Worm (Caenorhabditis elegans) whole organism, early embryonic: ENCODE data around the gene F58B4.2.

Experiments
- B0310.2 ChIP-seq: sonication (generic microtip); optimal IDR thresholded peaks from 2 replicates; lab custom pipeline; 2016; ENCODE audit warnings: mild to moderate bottlenecking, missing genetic modification characterization, missing compliant biosample characterization
- F13C5.2 ChIP-seq: sonication (generic microtip); optimal IDR thresholded peaks from 2 replicates; lab custom pipeline; 2017; ENCODE audit warnings: mild to moderate bottlenecking, missing genetic modification characterization, inconsistent platforms, missing compliant biosample characterization
- aly-1 ChIP-seq: sonication (generic microtip); optimal IDR thresholded peaks from 2 replicates; lab custom pipeline; 2016; ENCODE audit warnings: missing genetic modification characterization, missing compliant biosample characterization
- ama-1 ChIP-seq: fragments of 150-350 bp; optimal IDR thresholded peaks from 2 replicates; lab custom pipeline; 2014
- ceh-13 ChIP-seq: fragments of 200-800 bp; sonication (Bioruptor generic); optimal IDR thresholded peaks from 2 replicates; lab custom pipeline; 2018; ENCODE audit warnings: mild to moderate bottlenecking, missing genetic modification characterization, missing compliant biosample characterization
- ceh-36 ChIP-seq: sonication (generic microtip); optimal IDR thresholded peaks from 2 replicates; lab custom pipeline; 2016; ENCODE audit warnings: missing genetic modification characterization, inconsistent platforms, missing compliant biosample characterization
- ets-7 ChIP-seq: sonication (generic microtip); optimal IDR thresholded peaks from 2 replicates; lab custom pipeline; 2016; ENCODE audit warnings: missing genotype, missing genetic modification characterization, missing compliant biosample characterization
- flt-1 ChIP-seq: fragments of 200-800 bp; sonication (Bioruptor generic); IDR thresholded peaks from 2 replicates; pipeline ENCODE4 v1.3.6; 2022; ENCODE audit warnings: missing genetic modification characterization, missing compliant biosample characterization
- hmbx-1 ChIP-seq: sonication (generic microtip); optimal IDR thresholded peaks from 2 replicates; lab custom pipeline; 2016; ENCODE audit warnings: mild to moderate bottlenecking, missing genetic modification characterization, missing compliant biosample characterization
- hmg-4 ChIP-seq: fragments of 200-800 bp; sonication (Bioruptor generic); optimal IDR thresholded peaks from 2 replicates; lab custom pipeline; 2018; ENCODE audit warnings: mild to moderate bottlenecking, missing genetic modification characterization, missing compliant biosample characterization
- hnd-1 ChIP-seq: sonication (generic microtip); optimal IDR thresholded peaks from 2 replicates; lab custom pipeline; 2016; ENCODE audit warnings: missing genetic modification characterization, missing compliant biosample characterization
- pes-1 ChIP-seq: fragments of 200-800 bp; sonication (Bioruptor generic); IDR thresholded peaks from 2 replicates; pipeline ENCODE4 v1.3.6; 2022; ENCODE audit warnings: missing genetic modification reagents, missing genetic modification characterization, missing compliant biosample characterization
- scrt-1 ChIP-seq: fragments of 200-800 bp; sonication (Bioruptor generic); IDR thresholded peaks from 2 replicates; pipeline ENCODE4 v1.3.6; 2022; ENCODE audit warnings: missing genetic modification characterization, missing compliant biosample characterization
- sea-1 ChIP-seq: fragments of 200-800 bp; sonication (Bioruptor generic); conservative IDR thresholded peaks from 2 replicates; pipeline ENCODE4 v1.3.6; 2022; ENCODE audit warnings: missing genetic modification characterization, missing compliant biosample characterization
- tbx-11 ChIP-seq: fragments of 200-800 bp; sonication (Bioruptor generic); IDR thresholded peaks from 2 replicates; pipeline ENCODE4 v1.3.6; 2022; ENCODE audit warnings: missing genetic modification characterization, missing compliant biosample characterization
- tbx-37 ChIP-seq: fragments of 200-800 bp; sonication (Bioruptor generic); conservative IDR thresholded peaks from 2 replicates; pipeline ENCODE4 v1.3.6; 2022; ENCODE audit warnings: missing genetic modification reagents, missing genetic modification characterization, missing compliant biosample characterization
- tra-4 ChIP-seq: sonication (generic microtip); optimal IDR thresholded peaks from 2 replicates; lab custom pipeline; 2017; ENCODE audit warnings: missing genetic modification characterization, missing compliant biosample characterization

F58B4.2 gene

DNA sequence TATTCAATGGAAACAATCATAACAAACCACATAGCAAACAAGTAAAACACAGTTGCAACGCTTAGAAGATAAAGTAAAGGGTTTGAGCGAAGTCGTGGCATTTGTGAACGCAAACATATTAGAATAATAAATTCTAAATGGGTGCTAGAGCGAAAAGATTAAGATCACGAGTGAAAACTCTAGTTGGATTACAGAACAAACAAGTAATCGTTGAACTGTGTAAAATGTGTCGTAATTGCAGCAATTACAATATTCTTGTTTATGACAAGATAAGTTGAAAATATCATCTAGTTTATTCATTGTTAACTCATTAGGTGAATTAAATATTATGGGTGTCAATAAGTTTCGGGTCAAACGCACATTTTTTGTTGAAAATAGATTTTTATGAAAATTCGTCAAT, 15.6 kb downstream of the F58B4.2 start, which contains the start of gene F32D8.8:
Gene F32D8.8 (minus strand): TSS at position 101 of the 400 bp plus-strand sequence.
- TF ChIP-seq ets-7 (tag; lab: Kevin White, UChicago) (no peak), flt-1 (GFP tag; lab: Robert Waterston, UW) (no peak), hnd-1 (tag; lab: Kevin White, UChicago) (no peak), hmg-4 (GFP tag; lab: Kevin White, UChicago) (no peak), scrt-1 (GFP tag; lab: Robert Waterston, UW) (no peak), pes-1 (GFP tag; lab: Robert Waterston, UW) (no peak), hmbx-1 (tag; lab: Kevin White, UChicago) (no peak), ceh-36 (no peak), sea-1 (GFP tag; lab: Robert Waterston, UW) (no peak), ceh-13 (GFP tag; lab: Kevin White, UChicago) (no peak), tbx-37 (GFP tag; lab: Robert Waterston, UW) (no peak), tbx-11 (no peak), aly-1 (tag; lab: Kevin White, UChicago) (no peak), tra-4 (tag; lab: Kevin White, UChicago) (no peak), F13C5.2 (tag; lab: Kevin White, UChicago) (no peak), ama-1 (lab: Kevin White, UChicago) (no peak), B0310.2 (tag; lab: Kevin White, UChicago) (no peak)

- TF ChIP-seq tbx-11 = no peak
- TF ChIP-seq pes-1 (GFP tag; lab: Robert Waterston, UW) = no peak
- no peak for TF ChIP-seq flt-1 (GFP tag; lab: Robert Waterston, UW)
- TF ChIP-seq ceh-36 = no peak
- TF ChIP-seq B0310.2 (tag; lab: Kevin White, UChicago) = no peak
- no peak for TF ChIP-seq hmg-4 (GFP tag; lab: Kevin White, UChicago)
- no peak for TF ChIP-seq aly-1 (tag; lab: Kevin White, UChicago)
- no peak for TF ChIP-seq hnd-1 (tag; lab: Kevin White, UChicago)
- TF ChIP-seq scrt-1 (GFP tag; lab: Robert Waterston, UW) = no peak
- TF ChIP-seq tbx-37 (GFP tag; lab: Robert Waterston, UW) = no peak
- no peak for TF ChIP-seq tra-4 (tag; lab: Kevin White, UChicago)
- TF ChIP-seq ets-7 (tag; lab: Kevin White, UChicago) = no peak
These were observed 17.1 kb downstream of the F58B4.2 start, which contains the start of gene spp-16 for ce11 chrV:10901125-10901524. Gene spp-16, minus strand, starts transcription at chrV:10901303.

DNA sequence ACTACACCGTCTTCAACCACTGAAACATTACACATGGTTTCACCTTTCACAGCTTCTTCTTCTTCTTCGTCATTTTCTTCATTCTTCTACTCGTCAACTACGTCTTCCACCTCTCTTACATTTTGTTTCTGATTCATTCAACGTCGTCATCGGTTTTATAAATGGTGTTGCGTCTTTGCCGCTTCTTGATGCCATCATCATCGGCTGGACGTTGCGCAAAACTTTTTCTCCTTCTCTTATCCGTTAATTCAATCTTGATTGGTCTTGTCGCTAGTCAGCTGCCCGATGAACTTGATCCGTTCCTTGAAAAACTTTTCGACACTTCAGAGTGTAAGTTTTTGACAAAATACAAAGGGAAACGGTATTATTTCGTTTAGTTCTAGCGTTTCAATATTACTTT, 19.6 kb downstream of the F58B4.2 start:
- TF ChIP-seq ets-7 (tag; lab: Kevin White, UChicago) (no peak), ama-1 (lab: Kevin White, UChicago) (no peak), B0310.2 (tag; lab: Kevin White, UChicago) (no peak), tbx-11 (no peak), hnd-1 (tag; lab: Kevin White, UChicago) (no peak), flt-1 (GFP tag; lab: Robert Waterston, UW) (no peak), scrt-1 (GFP tag; lab: Robert Waterston, UW) (no peak), pes-1 (GFP tag; lab: Robert Waterston, UW) (no peak), ceh-13 (GFP tag; lab: Kevin White, UChicago) (no peak), F13C5.2 (tag; lab: Kevin White, UChicago) (no peak), sea-1 (GFP tag; lab: Robert Waterston, UW) (no peak), tbx-37 (GFP tag; lab: Robert Waterston, UW) (no peak), hmbx-1 (tag; lab: Kevin White, UChicago) (no peak), aly-1 (tag; lab: Kevin White, UChicago) (no peak), ceh-36 (no peak), tra-4 (tag; lab: Kevin White, UChicago) (no peak), hmg-4 (GFP tag; lab: Kevin White, UChicago) (no peak)

ce11 chrV:10898107-10898506, 20.2 kb downstream of the F58B4.2 start, which contains the start of gene F32D8.7:
Gene F32D8.7, plus strand, starts transcription at chrV:10898435.
- no peak for TF ChIP-seq scrt-1 (GFP tag; lab: Robert Waterston, UW)
- no peak for TF ChIP-seq F13C5.2 (tag; lab: Kevin White, UChicago)
- TF ChIP-seq pes-1 (GFP tag; lab: Robert Waterston, UW) = no peak
- no peak for TF ChIP-seq sea-1 (GFP tag; lab: Robert Waterston, UW)
- TF ChIP-seq tbx-11 = no peak
- TF ChIP-seq ets-7 (tag; lab: Kevin White, UChicago) = no peak
- TF ChIP-seq ceh-13 (GFP tag; lab: Kevin White, UChicago) = no peak
- TF ChIP-seq hmbx-1 (tag; lab: Kevin White, UChicago) = no peak
- no peak for TF ChIP-seq B0310.2 (tag; lab: Kevin White, UChicago)
- no peak for TF ChIP-seq ama-1 (lab: Kevin White, UChicago)
- TF ChIP-seq tbx-37 (GFP tag; lab: Robert Waterston, UW) = no peak
- TF ChIP-seq hmg-4 (GFP tag; lab: Kevin White, UChicago) = no peak
- no peak for TF ChIP-seq tra-4 (tag; lab: Kevin White, UChicago)
- no peak for TF ChIP-seq flt-1 (GFP tag; lab: Robert Waterston, UW)
- no peak for TF ChIP-seq aly-1 (tag; lab: Kevin White, UChicago)
- no peak for TF ChIP-seq hnd-1 (tag; lab: Kevin White, UChicago)
- no peak for TF ChIP-seq ceh-36

- peak; percentile 76 for TF ChIP-seq flt-1 (GFP tag; lab: Robert Waterston, UW)
- peak; percentile 93 for TF ChIP-seq F13C5.2 (tag; lab: Kevin White, UChicago)
- TF ChIP-seq ama-1 (lab: Kevin White, UChicago) = no peak
- TF ChIP-seq aly-1 (tag; lab: Kevin White, UChicago) = no peak
- peak; percentile 25 for TF ChIP-seq B0310.2 (tag; lab: Kevin White, UChicago)
- peak; percentile 82 for TF ChIP-seq hmg-4 (GFP tag; lab: Kevin White, UChicago)
- TF ChIP-seq hnd-1 (tag; lab: Kevin White, UChicago) = peak; percentile 53
- TF ChIP-seq hmbx-1 (tag; lab: Kevin White, UChicago) = no peak
- peak; percentile 68; the same call in 1 of the 2 replicates for TF ChIP-seq sea-1 (GFP tag; lab: Robert Waterston, UW)
- TF ChIP-seq scrt-1 (GFP tag; lab: Robert Waterston, UW) = peak; percentile 46; the same call in 1 of the 2 replicates
- TF ChIP-seq ceh-36 = no peak
- TF ChIP-seq tbx-37 (GFP tag; lab: Robert Waterston, UW) = peak; percentile 61
- TF ChIP-seq tbx-11 = peak; percentile 58; the same call in 1 of the 2 replicates
These were observed 21.1 kb downstream of the F58B4.2 start for ce11 chrV:10897172-10897571.

DNA sequence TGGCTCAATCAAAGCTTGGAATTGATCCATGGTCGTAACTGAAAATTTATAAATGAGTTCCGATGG, 21.3 kb downstream of the F58B4.2 start, which contains the start of gene sec-61.G:
Gene sec-61.G (minus strand): TSS at position 38 of the 66 bp plus-strand sequence.
- TF ChIP-seq pes-1 (GFP tag; lab: Robert Waterston, UW) (no peak), ceh-36 (no peak), aly-1 (tag; lab: Kevin White, UChicago) (no peak), scrt-1 (GFP tag; lab: Robert Waterston, UW) (no peak), ama-1 (lab: Kevin White, UChicago) (no peak), tra-4 (tag; lab: Kevin White, UChicago) (no peak), sea-1 (GFP tag; lab: Robert Waterston, UW) (no peak), F13C5.2 (tag; lab: Kevin White, UChicago) (no peak), ets-7 (tag; lab: Kevin White, UChicago) (no peak), tbx-11 (no peak), hmbx-1 (tag; lab: Kevin White, UChicago) (no peak), hmg-4 (GFP tag; lab: Kevin White, UChicago) (no peak), ceh-13 (GFP tag; lab: Kevin White, UChicago) (no peak), B0310.2 (tag; lab: Kevin White, UChicago) (no peak)
